Worm (Caenorhabditis elegans) whole organism, L2 larva: ENCODE data around the gene C24H10.3.

ENCODE experiments used
- ama-1 ChIP-seq: fragments of 150-350 bp; optimal IDR thresholded peaks from 2 replicates; lab custom pipeline; 2018; ENCODE audit warnings: inconsistent platforms
- elt-1 ChIP-seq: fragments of 150-350 bp; optimal IDR thresholded peaks from 2 replicates; lab custom pipeline; 2014; ENCODE audit warnings: missing biosample characterization, missing genetic modification characterization
- elt-3 ChIP-seq: sonication (generic microtip); optimal IDR thresholded peaks from 2 replicates; lab custom pipeline; 2017; ENCODE audit warnings: missing biosample characterization, missing genetic modification characterization
- lin-39 ChIP-seq: fragments of 150-350 bp; optimal IDR thresholded peaks from 2 replicates; lab custom pipeline; 2014; ENCODE audit warnings: missing biosample characterization, missing genetic modification reagents, missing genetic modification characterization
- mab-5 ChIP-seq: fragments of 150-350 bp; optimal IDR thresholded peaks from 2 replicates; lab custom pipeline; 2014; ENCODE audit warnings: missing biosample characterization, missing genetic modification characterization
- mdl-1 ChIP-seq, 2 experiments: fragments of 150-350 bp in 1 of 2; sonication (generic microtip) in 1 of 2; optimal IDR thresholded peaks; 2 replicates each; lab custom pipeline; 2017; ENCODE audit warnings: missing biosample characterization in 2 of 2, missing genetic modification characterization in 2 of 2
- nhr-11 ChIP-seq: fragments of 150-350 bp; optimal IDR thresholded peaks from 2 replicates; lab custom pipeline; 2014; ENCODE audit warnings: missing biosample characterization, missing genetic modification characterization
- nhr-12 ChIP-seq: fragments of 150-350 bp; optimal IDR thresholded peaks from 2 replicates; lab custom pipeline; 2014; ENCODE audit warnings: missing biosample characterization, missing genetic modification characterization
- sma-3 ChIP-seq: sonication (generic microtip); optimal IDR thresholded peaks from 2 replicates; lab custom pipeline; 2016; ENCODE audit warnings: missing genetic modification reagents, missing genetic modification characterization, missing compliant biosample characterization
- unc-62 ChIP-seq: fragments of 150-350 bp; optimal IDR thresholded peaks from 2 replicates; lab custom pipeline; 2014; ENCODE audit warnings: missing biosample characterization, missing genetic modification reagents, missing genetic modification characterization
- ztf-4 ChIP-seq: fragments of 150-350 bp; optimal IDR thresholded peaks from 2 replicates; lab custom pipeline; 2014; ENCODE audit warnings: missing biosample characterization, missing genetic modification characterization

DNA sequence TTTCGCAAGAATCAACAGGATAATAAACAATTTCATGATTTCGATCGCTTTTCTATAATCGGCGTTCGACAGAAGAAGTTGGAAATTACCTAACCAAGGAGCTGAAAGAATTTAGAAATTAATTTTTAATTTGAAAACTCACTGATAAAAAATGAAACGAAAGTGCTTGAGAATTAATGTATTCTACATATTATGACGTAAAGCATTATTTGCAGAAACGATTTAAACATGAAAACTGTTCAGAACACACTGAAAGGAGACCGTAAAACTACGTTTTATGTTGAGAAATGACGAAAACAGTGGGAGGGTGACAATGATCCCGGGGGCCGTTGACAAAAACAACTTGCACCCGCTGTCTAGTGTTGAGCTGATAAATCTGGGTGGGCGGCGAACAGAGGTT is 23.2 kb upstream of the C24H10.3 start, which contains the start of gene ZC449.5:
- TF ChIP-seq elt-1 (tag; lab: Kevin White, UChicago): no peak
- TF ChIP-seq sma-3 (GFP tag; lab: Kevin White, UChicago): no peak
- TF ChIP-seq lin-39 (tag; lab: Kevin White, UChicago): no peak
- TF ChIP-seq ama-1: no peak
- TF ChIP-seq mdl-1 (tag; optimal IDR thresholded peaks at IDR 0.05; lab: Kevin White, UChicago): no peak
- no peak for TF ChIP-seq nhr-12 (tag; lab: Kevin White, UChicago)
- TF ChIP-seq mab-5 (tag; lab: Kevin White, UChicago): no peak
- TF ChIP-seq ztf-4 (tag; lab: Kevin White, UChicago): no peak
- no peak for TF ChIP-seq unc-62 (GFP tag; lab: Kevin White, UChicago)
- no peak for TF ChIP-seq nhr-11 (tag; lab: Kevin White, UChicago)
- TF ChIP-seq elt-3: no peak
